Worm (Caenorhabditis elegans): ENCODE results near the gene Y105C5A.1.
"Not testable (repeated sequence)": the region's sequence is repeated elsewhere in the genome, so short reads cannot be mapped to it uniquely, and the experiment has no call there.

Y105C5A.1 gene

DNA sequence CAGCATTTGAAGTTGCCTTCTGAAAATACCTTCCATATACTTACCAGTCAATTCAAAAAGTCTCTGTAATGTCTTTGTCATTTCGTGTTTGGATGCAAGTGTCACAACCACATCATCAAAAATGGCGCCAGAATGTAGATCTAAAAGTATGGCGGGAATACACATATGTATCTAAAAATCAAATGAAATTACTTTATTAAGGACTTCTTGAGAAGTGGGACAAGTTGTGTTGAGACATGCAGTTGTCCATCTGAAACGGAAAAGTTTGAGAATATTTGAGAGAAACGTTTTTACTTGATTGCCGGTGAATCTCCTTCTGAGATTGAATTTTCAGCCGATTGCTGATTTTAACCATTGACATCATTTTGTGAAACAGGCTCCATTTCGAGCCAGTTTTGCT lies 27.7 kb upstream of the Y105C5A.1 start:
- TF ChIP-seq nhr-42 (GFP tag; IDR thresholded peaks at IDR 0.05) (no peak), nhr-76 (tag; optimal IDR thresholded peaks at IDR 0.05) (no peak), daf-12 (tag; optimal IDR thresholded peaks at IDR 0.05) (no peak), unc-62 (GFP tag; optimal IDR thresholded peaks at IDR 0.05 in 1 of 2) (peak in 1 of 2 experiments; percentile 83), unc-62 (tag; optimal IDR thresholded peaks at IDR 0.05) (no peak), mxl-2 (GFP tag; conservative IDR thresholded peaks at IDR 0.05) (no peak), ztf-11 (tag; optimal IDR thresholded peaks at IDR 0.05) (no peak), aha-1 (tag) (peak; percentile 62)

DNA sequence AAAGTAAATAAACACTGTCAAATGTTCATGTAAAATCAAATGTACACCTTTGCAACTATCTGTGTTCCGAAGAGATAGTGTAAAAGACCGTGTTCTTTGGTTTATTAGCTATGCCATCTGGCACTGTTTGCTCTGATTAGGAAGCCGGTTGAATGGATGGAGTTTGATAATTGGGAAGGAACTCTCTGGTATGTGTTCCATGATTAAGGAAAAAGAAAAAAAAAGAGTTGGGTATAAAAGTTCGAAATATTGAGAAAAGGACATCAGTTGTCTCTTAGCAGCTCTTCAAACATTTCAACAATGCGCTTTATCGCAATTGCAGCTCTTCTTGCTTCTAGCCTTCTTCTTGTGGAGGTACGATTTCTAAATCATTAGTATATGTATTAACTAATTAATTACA lies 26.2 kb upstream of the Y105C5A.1 start, which contains the start of gene abu-5:
Gene abu-5 (plus strand): TSS at position 301 of the 400 bp plus-strand sequence.
- not testable (repeated sequence) for TF ChIP-seq daf-16 (GFP tag; optimal IDR thresholded peaks at IDR 0.05)
- TF ChIP-seq daf-16 (tag; optimal IDR thresholded peaks at IDR 0.05), result peak; percentile 17

DNA sequence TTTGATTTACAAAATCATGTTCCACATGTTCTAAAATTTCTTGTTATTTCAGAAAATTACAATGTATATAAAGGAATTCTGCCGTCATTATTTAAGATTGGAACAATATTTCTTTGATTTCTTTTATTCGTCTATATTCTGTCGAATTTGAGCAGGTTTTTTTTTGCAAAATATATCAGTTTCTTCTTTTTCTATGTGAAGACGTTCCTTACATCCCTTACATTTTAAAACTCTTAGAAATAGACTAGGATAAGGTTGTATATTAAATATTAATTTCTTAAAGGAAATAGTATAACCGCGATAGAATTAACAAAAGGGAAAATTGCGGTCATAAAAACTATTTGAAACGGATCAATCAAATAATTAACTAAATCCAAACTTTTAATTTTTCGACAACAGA lies 24.7 kb upstream of the Y105C5A.1 start:
- TF ChIP-seq aha-1 (tag) (peak; percentile 93), ctbp-1 (GFP tag; IDR thresholded peaks at IDR 0.05) (no peak)

DNA sequence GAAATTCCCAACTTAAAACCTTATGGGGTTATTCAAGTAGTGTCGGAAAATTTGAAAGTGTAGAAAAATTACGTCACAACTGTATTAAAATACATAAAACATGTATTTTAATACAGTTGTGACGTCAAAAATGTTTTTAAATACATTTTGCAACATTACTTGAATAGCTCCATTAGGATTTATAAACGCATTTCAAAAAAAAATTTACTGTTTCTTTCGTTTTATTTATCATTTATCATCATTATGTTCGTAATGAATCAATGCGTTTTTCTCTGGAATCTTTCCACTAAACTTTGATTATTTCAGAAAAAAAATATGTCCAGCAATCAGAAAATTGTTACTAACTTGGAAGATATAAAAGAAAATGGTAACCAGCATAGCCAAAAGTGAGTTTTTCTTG lies 19.4 kb upstream of the Y105C5A.1 start, which contains the start of gene Y105C5A.508:
Gene Y105C5A.508 (plus strand): TSS at position 301 of the 400 bp plus-strand sequence.
- TF ChIP-seq ctbp-1 (GFP tag; IDR thresholded peaks at IDR 0.05) (no peak), ztf-7 (tag; optimal IDR thresholded peaks at IDR 0.05) (no peak), madf-5 (GFP tag; IDR thresholded peaks at IDR 0.05) (no peak), lsy-2 (tag; optimal IDR thresholded peaks at IDR 0.05) (no peak), vab-7 (GFP tag; IDR thresholded peaks at IDR 0.05) (no peak), F26F4.8 (GFP tag; conservative IDR thresholded peaks at IDR 0.05) (no peak), lir-3 (tag; optimal IDR thresholded peaks at IDR 0.05) (no peak), mes-2 (tag; optimal IDR thresholded peaks at IDR 0.05; ENCODE audit: poor library complexity, severe bottlenecking) (no peak), sdz-12 (GFP tag; optimal IDR thresholded peaks at IDR 0.05) (no peak), nhr-102 (tag; optimal IDR thresholded peaks at IDR 0.05) (no peak), hmg-1.1 (GFP tag; IDR thresholded peaks at IDR 0.05) (no peak), T20F7.1 (GFP tag; optimal IDR thresholded peaks at IDR 0.05) (no peak), cey-2 (tag; optimal IDR thresholded peaks at IDR 0.05; ENCODE audit: borderline replicate concordance, insufficient read depth) (no peak), zfp-3 (GFP tag; conservative IDR thresholded peaks at IDR 0.05) (no peak), ceh-32 (tag; optimal IDR thresholded peaks at IDR 0.05; ENCODE audit: poor library complexity) (no peak), mdt-29 (GFP tag; IDR thresholded peaks at IDR 0.05) (no peak), mxl-2 (GFP tag; conservative IDR thresholded peaks at IDR 0.05) (no peak), lin-15B (tag; optimal IDR thresholded peaks at IDR 0.05) (no peak)

DNA sequence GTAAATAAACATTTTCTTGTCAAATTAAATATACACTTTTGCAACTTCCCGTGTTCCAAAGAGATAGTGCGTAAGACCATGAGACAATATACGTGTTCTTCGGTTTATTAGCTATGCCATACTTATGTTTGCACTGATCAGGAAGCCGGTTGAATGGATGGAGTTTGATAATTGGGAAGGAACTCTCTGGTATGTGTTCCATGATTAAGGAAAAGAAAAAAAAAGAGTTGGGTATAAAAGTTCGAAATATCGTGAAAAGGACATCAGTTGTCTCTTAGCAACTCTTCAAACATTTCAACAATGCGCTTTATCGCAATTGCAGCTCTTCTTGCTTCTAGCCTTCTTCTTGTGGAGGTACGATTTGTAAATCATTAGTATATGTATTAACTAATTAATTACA lies 14.6 kb upstream of the Y105C5A.1 start, which contains the start of gene pqn-76:
Gene pqn-76 (plus strand): TSS at position 301 of the 400 bp plus-strand sequence.
- TF ChIP-seq ZK546.5 (tag; optimal IDR thresholded peaks at IDR 0.05); Y105C5A.15 (GFP tag; IDR thresholded peaks at IDR 0.05); ceh-82 (tag; optimal IDR thresholded peaks at IDR 0.05): not testable (repeated sequence)

DNA sequence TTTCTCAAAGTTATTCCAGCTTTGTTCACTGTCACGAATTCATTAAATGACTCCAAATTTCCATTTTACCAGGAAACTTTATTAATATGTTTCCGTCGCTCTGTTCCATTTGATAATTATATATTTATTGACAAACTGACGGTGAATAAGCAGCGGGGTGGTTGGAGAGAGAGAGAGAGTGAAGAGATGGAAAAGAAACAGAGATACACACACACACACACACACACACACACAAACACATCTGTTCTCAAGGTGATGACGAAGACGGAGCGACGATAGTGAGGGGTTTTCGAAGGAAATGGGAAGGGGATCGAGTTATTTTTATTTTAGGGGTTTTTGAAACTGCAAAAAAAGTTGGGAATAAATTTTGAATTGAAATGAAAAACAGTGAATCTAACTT lies 9.6 kb upstream of the Y105C5A.1 start:
- TF ChIP-seq mep-1 (tag; optimal IDR thresholded peaks at IDR 0.05) (peak; percentile 17), zag-1 (tag; optimal IDR thresholded peaks at IDR 0.05) (no peak), ces-1 (GFP tag; optimal IDR thresholded peaks at IDR 0.05) (no peak), daf-16 (GFP tag; optimal IDR thresholded peaks at IDR 0.05) (no peak), daf-16 (tag; optimal IDR thresholded peaks at IDR 0.05) (peak; percentile 43), lsy-2 (tag; optimal IDR thresholded peaks at IDR 0.05) (peak in 1 of 2 experiments; percentile 83), gei-8 (GFP tag; optimal IDR thresholded peaks at IDR 0.05) (no peak), tag-97 (GFP tag; IDR thresholded peaks at IDR 0.05) (no peak), rbr-2 (tag; optimal IDR thresholded peaks at IDR 0.05) (no peak), pha-4 (GFP tag; IDR thresholded peaks at IDR 0.05) (no peak), pha-4 (tag; optimal IDR thresholded peaks at IDR 0.05) (peak; percentile 23), nhr-6 (tag; optimal IDR thresholded peaks at IDR 0.05) (peak; percentile 55), dve-1 (tag; optimal IDR thresholded peaks at IDR 0.05; ENCODE audit: insufficient read depth) (peak; percentile 37), zfp-2 (tag; optimal IDR thresholded peaks at IDR 0.05) (no peak), nhr-48 (tag; optimal IDR thresholded peaks at IDR 0.05) (no peak)

All from whole organism, L4 larva.